Worm (Caenorhabditis elegans) whole organism, early embryonic: ENCODE data around the gene rmd-6.
"Not testable (repeated sequence)": the region's sequence is repeated elsewhere in the genome, so short reads cannot be mapped to it uniquely, and the experiment has no call there.

Experiments
- B0310.2 ChIP-seq: sonication (generic microtip); optimal IDR thresholded peaks from 2 replicates; lab custom pipeline; 2016; ENCODE audit warnings: mild to moderate bottlenecking, missing genetic modification characterization, missing compliant biosample characterization
- F13C5.2 ChIP-seq: sonication (generic microtip); optimal IDR thresholded peaks from 2 replicates; lab custom pipeline; 2017; ENCODE audit warnings: mild to moderate bottlenecking, missing genetic modification characterization, inconsistent platforms, missing compliant biosample characterization
- aly-1 ChIP-seq: sonication (generic microtip); optimal IDR thresholded peaks from 2 replicates; lab custom pipeline; 2016; ENCODE audit warnings: missing genetic modification characterization, missing compliant biosample characterization
- ama-1 ChIP-seq: fragments of 150-350 bp; optimal IDR thresholded peaks from 2 replicates; lab custom pipeline; 2014
- ceh-13 ChIP-seq: fragments of 200-800 bp; sonication (Bioruptor generic); optimal IDR thresholded peaks from 2 replicates; lab custom pipeline; 2018; ENCODE audit warnings: mild to moderate bottlenecking, missing genetic modification characterization, missing compliant biosample characterization
- ceh-36 ChIP-seq: sonication (generic microtip); optimal IDR thresholded peaks from 2 replicates; lab custom pipeline; 2016; ENCODE audit warnings: missing genetic modification characterization, inconsistent platforms, missing compliant biosample characterization
- ets-7 ChIP-seq: sonication (generic microtip); optimal IDR thresholded peaks from 2 replicates; lab custom pipeline; 2016; ENCODE audit warnings: missing genotype, missing genetic modification characterization, missing compliant biosample characterization
- flt-1 ChIP-seq: fragments of 200-800 bp; sonication (Bioruptor generic); IDR thresholded peaks from 2 replicates; pipeline ENCODE4 v1.3.6; 2022; ENCODE audit warnings: missing genetic modification characterization, missing compliant biosample characterization
- hmbx-1 ChIP-seq: sonication (generic microtip); optimal IDR thresholded peaks from 2 replicates; lab custom pipeline; 2016; ENCODE audit warnings: mild to moderate bottlenecking, missing genetic modification characterization, missing compliant biosample characterization
- hmg-4 ChIP-seq: fragments of 200-800 bp; sonication (Bioruptor generic); optimal IDR thresholded peaks from 2 replicates; lab custom pipeline; 2018; ENCODE audit warnings: mild to moderate bottlenecking, missing genetic modification characterization, missing compliant biosample characterization
- hnd-1 ChIP-seq: sonication (generic microtip); optimal IDR thresholded peaks from 2 replicates; lab custom pipeline; 2016; ENCODE audit warnings: missing genetic modification characterization, missing compliant biosample characterization
- pes-1 ChIP-seq: fragments of 200-800 bp; sonication (Bioruptor generic); IDR thresholded peaks from 2 replicates; pipeline ENCODE4 v1.3.6; 2022; ENCODE audit warnings: missing genetic modification reagents, missing genetic modification characterization, missing compliant biosample characterization
- scrt-1 ChIP-seq: fragments of 200-800 bp; sonication (Bioruptor generic); IDR thresholded peaks from 2 replicates; pipeline ENCODE4 v1.3.6; 2022; ENCODE audit warnings: missing genetic modification characterization, missing compliant biosample characterization
- sea-1 ChIP-seq: fragments of 200-800 bp; sonication (Bioruptor generic); conservative IDR thresholded peaks from 2 replicates; pipeline ENCODE4 v1.3.6; 2022; ENCODE audit warnings: missing genetic modification characterization, missing compliant biosample characterization
- tbx-11 ChIP-seq: fragments of 200-800 bp; sonication (Bioruptor generic); IDR thresholded peaks from 2 replicates; pipeline ENCODE4 v1.3.6; 2022; ENCODE audit warnings: missing genetic modification characterization, missing compliant biosample characterization
- tbx-37 ChIP-seq: fragments of 200-800 bp; sonication (Bioruptor generic); conservative IDR thresholded peaks from 2 replicates; pipeline ENCODE4 v1.3.6; 2022; ENCODE audit warnings: missing genetic modification reagents, missing genetic modification characterization, missing compliant biosample characterization
- tra-4 ChIP-seq: sonication (generic microtip); optimal IDR thresholded peaks from 2 replicates; lab custom pipeline; 2017; ENCODE audit warnings: missing genetic modification characterization, missing compliant biosample characterization

The rmd-6 gene

ce11 chrIV:5064961-5065360 lies 3.7 kb upstream of the rmd-6 start, which contains the start of gene msp-53:
Gene msp-53 (minus strand): TSS chrIV:5065061.
- TF ChIP-seq flt-1 (GFP tag; lab: Robert Waterston, UW); hmg-4 (GFP tag; lab: Kevin White, UChicago); ceh-13 (GFP tag; lab: Kevin White, UChicago): not testable (repeated sequence)

DNA sequence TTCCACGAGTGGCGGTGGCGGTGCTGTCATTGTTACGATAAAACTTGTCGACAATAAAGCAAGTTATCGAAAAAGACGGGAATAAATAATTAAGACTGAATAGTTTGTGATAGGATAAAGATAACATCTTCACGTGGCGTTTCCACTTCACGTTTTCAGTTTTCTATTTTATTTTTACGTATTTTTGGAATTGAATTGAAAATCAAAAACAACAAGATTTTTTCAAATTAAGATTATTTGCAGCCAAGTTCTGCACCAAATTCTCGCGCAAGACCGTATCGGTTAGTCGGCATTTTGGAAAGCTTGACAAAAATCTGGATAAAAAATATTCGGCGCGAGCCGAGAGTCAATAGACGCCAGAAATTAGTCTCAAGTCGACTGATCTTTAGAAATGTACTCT lies 1.8 kb upstream of the rmd-6 start, which contains the start of gene ttbk-2.2:
TSS of gene ttbk-2.2 (minus strand) at position 101 of the 400 bp plus-strand sequence.
- TF ChIP-seq aly-1; F13C5.2 (tag; lab: Kevin White, UChicago); pes-1: not testable (repeated sequence)

ce11 chrIV:5070593-5070992 lies 1.9 kb downstream of the rmd-6 start, which contains the start of gene C02B10.6:
Gene C02B10.6 (plus strand): TSS chrIV:5070893.
- TF ChIP-seq B0310.2 (tag; lab: Kevin White, UChicago); ceh-36 (tag; lab: Kevin White, UChicago); hnd-1: not testable (repeated sequence)

DNA sequence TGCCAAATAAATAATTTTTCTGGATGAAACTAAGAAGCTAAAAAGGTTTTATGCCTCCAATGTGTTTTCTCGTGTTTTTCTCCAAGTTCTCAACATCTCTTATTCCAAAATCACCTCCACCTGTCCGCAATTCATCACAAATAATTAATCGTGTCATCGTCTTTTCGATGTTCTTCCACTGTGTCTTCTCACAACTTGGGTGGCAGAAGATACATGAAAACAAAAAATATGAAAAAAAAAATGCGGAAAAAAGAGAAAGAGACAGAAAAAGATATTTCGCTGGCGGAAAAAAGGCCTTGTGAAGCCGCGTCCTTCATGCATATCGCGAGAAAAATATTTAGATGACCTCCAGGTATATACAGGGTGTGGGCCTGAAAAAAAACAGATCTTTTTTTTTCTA lies 5.2 kb downstream of the rmd-6 start:
- TF ChIP-seq ceh-13 (GFP tag; lab: Kevin White, UChicago) (no peak), ets-7 (tag; lab: Kevin White, UChicago) (no peak), tbx-37 (no peak), tra-4 (tag; lab: Kevin White, UChicago) (no peak), ceh-36 (tag; lab: Kevin White, UChicago) (no peak), hmbx-1 (tag; lab: Kevin White, UChicago) (no peak), sea-1 (no peak), tbx-11 (GFP tag; lab: Robert Waterston, UW) (no peak), hmg-4 (GFP tag; lab: Kevin White, UChicago) (no peak), F13C5.2 (tag; lab: Kevin White, UChicago) (no peak), ama-1 (lab: Kevin White, UChicago) (no peak), scrt-1 (GFP tag; lab: Robert Waterston, UW) (no peak), B0310.2 (tag; lab: Kevin White, UChicago) (no peak), hnd-1 (no peak), aly-1 (no peak), pes-1 (no peak), flt-1 (GFP tag; lab: Robert Waterston, UW) (no peak)

DNA sequence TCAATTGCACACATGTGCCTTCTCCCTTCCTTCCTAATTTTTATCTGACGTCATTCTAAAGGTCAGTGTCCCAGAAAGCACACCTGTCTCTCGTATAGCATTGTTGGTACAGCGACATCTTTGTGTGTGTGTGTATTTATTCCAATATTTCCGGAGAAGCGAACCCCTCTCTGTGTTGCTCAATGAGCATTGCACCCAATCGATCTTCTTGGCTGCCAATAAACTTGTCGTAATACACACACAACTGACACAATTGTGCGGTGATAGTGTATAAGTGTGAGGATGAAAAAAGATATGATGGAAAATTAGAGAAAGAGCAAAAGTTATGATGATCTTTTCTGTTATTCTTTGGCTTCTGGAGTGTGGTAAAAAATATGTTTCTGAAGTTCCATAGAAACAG lies 8.0 kb downstream of the rmd-6 start:
- TF ChIP-seq sea-1 (no peak), ets-7 (tag; lab: Kevin White, UChicago) (no peak), tbx-37 (no peak), tbx-11 (GFP tag; lab: Robert Waterston, UW) (no peak), pes-1 (no peak), ceh-13 (GFP tag; lab: Kevin White, UChicago) (no peak), flt-1 (GFP tag; lab: Robert Waterston, UW) (no peak), ama-1 (lab: Kevin White, UChicago) (no peak), hmbx-1 (tag; lab: Kevin White, UChicago) (no peak), B0310.2 (tag; lab: Kevin White, UChicago) (no peak), F13C5.2 (tag; lab: Kevin White, UChicago) (no peak), hmg-4 (GFP tag; lab: Kevin White, UChicago) (no peak), tra-4 (tag; lab: Kevin White, UChicago) (no peak), scrt-1 (GFP tag; lab: Robert Waterston, UW) (no peak), aly-1 (no peak), ceh-36 (tag; lab: Kevin White, UChicago) (no peak), hnd-1 (no peak)

DNA sequence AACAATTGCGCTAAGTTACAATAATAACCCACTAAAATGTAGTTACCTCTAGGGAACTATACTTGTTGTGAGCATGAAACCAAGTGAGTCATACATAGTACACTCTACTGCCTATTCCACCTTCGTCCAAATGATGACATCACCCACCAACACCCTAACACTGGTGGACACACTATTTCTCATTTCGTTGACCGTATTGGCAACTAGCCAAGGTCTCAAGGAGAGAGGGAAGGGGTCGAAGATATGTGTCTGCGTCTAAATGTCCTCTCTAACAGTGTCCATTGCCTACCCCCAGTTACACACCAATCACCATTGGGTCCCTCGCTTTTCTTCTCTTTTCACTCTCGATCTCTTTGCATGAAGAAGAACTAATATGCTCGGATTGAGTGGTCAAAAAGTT lies 9.3 kb downstream of the rmd-6 start:
- TF ChIP-seq hmg-4 (GFP tag; lab: Kevin White, UChicago) (peak; percentile 81), flt-1 (GFP tag; lab: Robert Waterston, UW) (0 out of 2 replicates have a peak, but pooled peaks have one; percentile 16), ceh-13 (GFP tag; lab: Kevin White, UChicago) (no peak), ama-1 (lab: Kevin White, UChicago) (no peak), scrt-1 (GFP tag; lab: Robert Waterston, UW) (no peak), tbx-11 (GFP tag; lab: Robert Waterston, UW) (no peak)

ce11 chrIV:5078846-5079245 lies 10.2 kb downstream of the rmd-6 start:
- no peak for TF ChIP-seq hmbx-1 (tag; lab: Kevin White, UChicago)
- TF ChIP-seq B0310.2 (tag; lab: Kevin White, UChicago) = no peak
- TF ChIP-seq tbx-37 = no peak
- no peak for TF ChIP-seq tra-4 (tag; lab: Kevin White, UChicago)
- TF ChIP-seq ets-7 (tag; lab: Kevin White, UChicago) = no peak
- TF ChIP-seq F13C5.2 (tag; lab: Kevin White, UChicago) = no peak
- no peak for TF ChIP-seq pes-1
- TF ChIP-seq ceh-36 (tag; lab: Kevin White, UChicago) = no peak
- no peak for TF ChIP-seq ceh-13 (GFP tag; lab: Kevin White, UChicago)
- no peak for TF ChIP-seq hmg-4 (GFP tag; lab: Kevin White, UChicago)
- TF ChIP-seq scrt-1 (GFP tag; lab: Robert Waterston, UW) = no peak

DNA sequence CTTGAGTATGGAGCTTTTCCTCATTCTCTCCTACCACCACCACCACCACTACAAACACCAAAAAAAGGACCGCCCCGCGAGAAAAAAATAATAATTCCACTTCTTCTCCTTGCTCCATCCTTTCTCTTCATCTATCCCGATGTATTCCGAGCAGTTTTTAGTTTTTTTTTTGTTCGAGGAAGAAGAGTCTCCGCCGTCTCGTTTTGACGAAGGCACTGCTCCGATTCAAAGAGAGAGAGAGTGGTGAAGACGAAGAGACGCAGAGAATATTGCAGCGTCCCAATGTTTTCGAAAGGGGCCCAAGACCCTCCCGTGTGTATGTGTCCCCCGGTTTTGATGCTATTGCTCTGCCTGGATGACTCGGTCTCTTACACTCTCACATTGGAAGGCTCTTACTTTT lies 12.5 kb downstream of the rmd-6 start:
- TF ChIP-seq hmbx-1 (tag; lab: Kevin White, UChicago) (no peak), ceh-13 (GFP tag; lab: Kevin White, UChicago) (no peak), pes-1 (no peak), B0310.2 (tag; lab: Kevin White, UChicago) (no peak), ama-1 (lab: Kevin White, UChicago) (no peak), aly-1 (peak; percentile 42), sea-1 (no peak), ets-7 (tag; lab: Kevin White, UChicago) (no peak), scrt-1 (GFP tag; lab: Robert Waterston, UW) (no peak), hnd-1 (no peak), tbx-11 (GFP tag; lab: Robert Waterston, UW) (no peak), flt-1 (GFP tag; lab: Robert Waterston, UW) (no peak), ceh-36 (tag; lab: Kevin White, UChicago) (no peak), hmg-4 (GFP tag; lab: Kevin White, UChicago) (peak; percentile 12), tra-4 (tag; lab: Kevin White, UChicago) (no peak), F13C5.2 (tag; lab: Kevin White, UChicago) (no peak), tbx-37 (no peak)
